Worm (Caenorhabditis elegans): ENCODE data around the gene F54D8.6.

DNA sequence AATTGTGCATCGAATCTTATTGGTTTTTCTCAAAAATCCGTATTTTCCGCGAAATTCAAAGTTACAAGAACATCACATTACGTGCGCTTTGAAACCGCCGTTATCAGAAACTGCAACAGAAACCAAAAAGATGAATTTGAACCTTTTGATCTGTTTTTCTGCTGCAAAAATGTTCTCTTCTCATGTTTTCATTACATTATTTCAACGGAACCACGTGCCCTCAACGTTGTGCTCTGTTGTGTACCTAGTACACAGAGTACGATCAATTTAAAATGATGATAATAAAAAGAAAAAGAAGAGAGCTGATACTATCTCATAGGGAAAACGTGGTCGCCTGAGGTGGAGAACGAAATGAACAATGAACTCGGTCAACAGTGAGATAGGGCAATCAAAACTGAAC lies 24.7 kb upstream of the F54D8.6 start:
- no peak for TF ChIP-seq ama-1 (optimal IDR thresholded peaks at IDR 0.05)
- TF ChIP-seq ama-1 (GFP tag; optimal IDR thresholded peaks at IDR 0.05) = no peak
- TF ChIP-seq F10E7.11 (tag; optimal IDR thresholded peaks at IDR 0.05) = no peak
- TF ChIP-seq ztf-6 (GFP tag; IDR thresholded peaks at IDR 0.05) = no peak
- TF ChIP-seq snpc-3.4 (tag; optimal IDR thresholded peaks at IDR 0.05) = no peak
- no peak for TF ChIP-seq T07F8.4 (tag; optimal IDR thresholded peaks at IDR 0.05)
- TF ChIP-seq ceh-58 (GFP tag; IDR thresholded peaks at IDR 0.05) = no peak
- TF ChIP-seq dpl-1 (GFP tag; optimal IDR thresholded peaks at IDR 0.05) = no peak
- TF ChIP-seq Y56A3A.18 (GFP tag; IDR thresholded peaks at IDR 0.05) = no peak
- TF ChIP-seq aptf-2 (GFP tag; conservative IDR thresholded peaks at IDR 0.05) = no peak
- TF ChIP-seq F49E8.2 (tag; optimal IDR thresholded peaks at IDR 0.05; ENCODE audit: insufficient read depth) = no peak
